Fruit fly (Drosophila melanogaster): ENCODE measurements around the gene Fkbp39.

Fkbp39 gene

DNA sequence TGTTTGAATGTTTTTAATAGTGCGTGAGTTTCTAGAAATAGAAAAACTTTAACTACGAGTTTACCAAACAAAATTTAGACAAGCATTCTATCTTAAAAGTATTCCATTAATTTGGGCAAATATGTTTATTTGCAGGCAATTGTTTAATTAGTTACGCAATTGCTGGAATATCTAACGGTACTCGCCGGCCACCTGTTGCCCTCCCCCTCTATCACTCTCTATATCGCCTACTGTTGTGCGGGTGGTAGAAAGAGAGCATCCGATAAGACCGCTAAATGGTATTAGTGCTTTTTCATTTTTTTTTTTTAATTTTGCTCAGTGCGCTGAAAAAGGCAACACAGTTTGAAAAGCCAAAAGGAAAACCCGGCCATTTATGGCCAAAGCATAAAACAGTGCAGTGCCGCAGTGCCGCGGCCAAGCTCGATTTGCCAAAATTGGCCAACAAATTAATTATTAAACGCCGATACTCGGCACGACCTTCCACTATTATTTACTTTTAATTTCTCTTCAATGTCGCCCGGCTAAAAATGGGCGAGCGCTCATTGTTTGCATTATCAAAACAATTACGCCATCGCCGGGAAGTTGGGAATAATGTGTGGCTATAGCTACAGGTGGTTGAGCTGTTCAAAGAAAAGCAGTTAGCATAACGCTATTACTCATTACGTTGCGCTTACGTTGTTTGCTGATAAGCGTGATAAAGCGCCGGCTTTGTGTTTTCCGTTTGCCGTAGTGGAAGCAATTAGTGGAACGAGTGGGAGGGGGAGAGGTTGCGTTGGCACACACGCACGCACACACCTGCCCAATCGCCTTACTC is 42.9 kb downstream of the Fkbp39 start (continued):
- TF ChIP-seq MTF-1 (GFP tag; optimal IDR thresholded peaks at IDR 0.05; ENCODE audit: borderline replicate concordance) (no peak), Asciz (GFP tag; optimal IDR thresholded peaks at IDR 0.05) (no peak), ato (GFP tag; IDR thresholded peaks at IDR 0.05; ENCODE audit: partially characterized antibody) (no peak), vfl (GFP tag; optimal IDR thresholded peaks at IDR 0.05) (no peak)

DNA sequence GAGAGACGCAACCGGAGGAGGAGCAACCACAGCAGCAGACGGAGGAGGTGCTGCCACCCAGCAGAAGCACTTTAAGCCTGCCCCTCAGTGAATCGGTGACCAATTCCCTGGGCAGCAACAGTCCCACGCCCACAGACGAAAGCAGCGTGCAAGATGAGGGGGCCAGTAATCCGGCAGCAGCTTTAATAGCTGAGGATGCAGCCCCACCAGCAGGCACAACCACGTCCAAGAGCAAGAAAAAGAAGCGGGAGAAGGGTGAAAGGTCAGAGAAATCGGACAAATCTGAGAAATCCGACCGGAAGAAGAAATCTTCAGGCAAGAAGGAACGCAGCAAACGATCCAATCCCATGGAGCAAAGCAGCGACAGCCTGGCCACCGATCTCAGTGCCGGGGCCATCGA is 44.1 kb downstream of the Fkbp39 start:
- TF ChIP-seq CG1832 (GFP tag; optimal IDR thresholded peaks at IDR 0.05), result no peak
- peak; percentile 91 for TF ChIP-seq Ets65A (GFP tag)
- TF ChIP-seq slou (GFP tag; optimal IDR thresholded peaks at IDR 0.05), result no peak
- TF ChIP-seq CG12769 (tag; optimal IDR thresholded peaks at IDR 0.05), result no peak
- no peak for TF ChIP-seq ara (GFP tag; IDR thresholded peaks at IDR 0.05)
- peak; percentile 26 for TF ChIP-seq Med (GFP tag)
- no peak for TF ChIP-seq CG6683 (GFP tag; optimal IDR thresholded peaks at IDR 0.05)
- TF ChIP-seq crc (GFP tag; optimal IDR thresholded peaks at IDR 0.05), result no peak
- TF ChIP-seq CG10959 (GFP tag; IDR thresholded peaks at IDR 0.05), result no peak
- TF ChIP-seq az2 (GFP tag; optimal IDR thresholded peaks at IDR 0.05), result no peak
- TF ChIP-seq Elba2 (GFP tag; optimal IDR thresholded peaks at IDR 0.05), result no peak
- TF ChIP-seq repo (GFP tag; optimal IDR thresholded peaks at IDR 0.05), result no peak
- no peak for TF ChIP-seq nau (GFP tag; optimal IDR thresholded peaks at IDR 0.05)
- TF ChIP-seq CG2678 (tag; optimal IDR thresholded peaks at IDR 0.05), result no peak

DNA sequence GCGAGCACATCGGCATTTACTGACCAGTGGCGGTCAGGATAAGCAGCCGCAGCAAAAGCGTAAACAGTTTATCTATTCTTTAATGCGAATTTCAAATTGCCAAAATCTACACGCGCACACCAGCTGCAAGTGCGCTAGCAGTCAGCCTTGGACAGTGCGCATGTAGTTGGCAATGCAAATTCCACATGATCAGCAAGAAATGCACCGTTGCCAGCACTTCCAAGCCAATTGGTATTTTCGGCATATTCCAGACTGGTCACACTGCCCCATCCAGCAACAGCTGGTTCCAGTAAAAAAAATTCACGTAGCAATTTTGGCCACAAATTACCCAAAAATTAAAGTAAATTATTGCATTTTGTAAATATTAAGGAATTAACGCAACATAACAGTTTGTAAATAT is 45.2 kb downstream of the Fkbp39 start:
- TF ChIP-seq CG16863 (GFP tag; optimal IDR thresholded peaks at IDR 0.05) (no peak), Ada2b (GFP tag; IDR thresholded peaks at IDR 0.05) (no peak), CG4820 (GFP tag; optimal IDR thresholded peaks at IDR 0.05) (no peak), Awh (GFP tag; IDR thresholded peaks at IDR 0.05) (no peak), zen2 (GFP tag; IDR thresholded peaks at IDR 0.05; ENCODE audit: partially characterized antibody) (no peak), CG12219 (GFP tag; optimal IDR thresholded peaks at IDR 0.05) (no peak), CG10543 (GFP tag; optimal IDR thresholded peaks at IDR 0.05) (no peak), CG18764 (GFP tag; optimal IDR thresholded peaks at IDR 0.05) (no peak), nmo (GFP tag; optimal IDR thresholded peaks at IDR 0.05) (peak; percentile 65), Antp (GFP tag; optimal IDR thresholded peaks at IDR 0.05) (no peak), pb (GFP tag; optimal IDR thresholded peaks at IDR 0.05) (no peak), corto (GFP tag; optimal IDR thresholded peaks at IDR 0.05) (no peak), CG8281 (tag; optimal IDR thresholded peaks at IDR 0.05) (no peak), tap (tag; optimal IDR thresholded peaks at IDR 0.05) (no peak), luna (GFP tag; optimal IDR thresholded peaks at IDR 0.05) (no peak), crc (GFP tag; optimal IDR thresholded peaks at IDR 0.05) (no peak), CG33557 (GFP tag; optimal IDR thresholded peaks at IDR 0.05) (no peak), CG7839 (tag; optimal IDR thresholded peaks at IDR 0.05) (no peak), CG2712 (tag; optimal IDR thresholded peaks at IDR 0.05) (peak; percentile 19), odd (GFP tag; optimal IDR thresholded peaks at IDR 0.05) (no peak), Xbp1 (GFP tag; optimal IDR thresholded peaks at IDR 0.05) (peak; percentile 25), zfh2 (GFP tag; optimal IDR thresholded peaks at IDR 0.05) (peak; percentile 2), CG9817 (tag; optimal IDR thresholded peaks at IDR 0.05) (no peak), CG9727 (GFP tag; optimal IDR thresholded peaks at IDR 0.05) (peak; percentile 13), Drgx (GFP tag; IDR thresholded peaks at IDR 0.05) (no peak), Doc2 (GFP tag; IDR thresholded peaks at IDR 0.05) (no peak), CG3838 (GFP tag; optimal IDR thresholded peaks at IDR 0.05) (no peak), usp (GFP tag; optimal IDR thresholded peaks at IDR 0.05) (no peak), fd102C (GFP tag; optimal IDR thresholded peaks at IDR 0.05) (no peak), eyg (GFP tag; optimal IDR thresholded peaks at IDR 0.05) (no peak), sens (GFP tag) (peak; percentile 64)

Measured in whole organism, embryonic.